Worm (Caenorhabditis elegans): ENCODE data around the gene aman-2.

aman-2 gene

ce11 chrV:11934848-11935247 is 1.8 kb upstream of the aman-2 start, which contains the start of gene F58H1.8:
F58H1.8 (plus strand) TSS chrV:11935148.
- TF ChIP-seq hmg-11 (tag; optimal IDR thresholded peaks at IDR 0.05) (no peak), nhr-28 (tag; optimal IDR thresholded peaks at IDR 0.05) (no peak), unc-62 (GFP tag; optimal IDR thresholded peaks at IDR 0.05) (no peak), ceh-28 (tag; optimal IDR thresholded peaks at IDR 0.05) (no peak), nhr-67 (tag; optimal IDR thresholded peaks at IDR 0.05) (no peak), unc-39 (tag; optimal IDR thresholded peaks at IDR 0.05) (no peak), elt-3 (tag; optimal IDR thresholded peaks at IDR 0.05) (no peak), mml-1 (tag; optimal IDR thresholded peaks at IDR 0.05) (no peak), pha-4 (tag; optimal IDR thresholded peaks at IDR 0.05) (no peak), fkh-2 (tag; optimal IDR thresholded peaks at IDR 0.05) (no peak), ZK546.5 (tag; optimal IDR thresholded peaks at IDR 0.05) (no peak), skn-1 (tag; optimal IDR thresholded peaks at IDR 0.05) (no peak), nhr-23 (tag; optimal IDR thresholded peaks at IDR 0.05) (no peak), nhr-237 (tag; optimal IDR thresholded peaks at IDR 0.05) (no peak), ceh-9 (tag; optimal IDR thresholded peaks at IDR 0.05) (no peak)

- TF ChIP-seq elt-1 (tag; optimal IDR thresholded peaks at IDR 0.05) (no peak), ztf-11 (tag; optimal IDR thresholded peaks at IDR 0.05) (no peak), lsy-12 (tag; optimal IDR thresholded peaks at IDR 0.05) (no peak), unc-62 (GFP tag; optimal IDR thresholded peaks at IDR 0.05) (no peak), nhr-23 (tag; optimal IDR thresholded peaks at IDR 0.05) (no peak), tbx-2 (tag; optimal IDR thresholded peaks at IDR 0.05) (no peak), jun-1 (tag; optimal IDR thresholded peaks at IDR 0.05) (no peak), lin-39 (tag; optimal IDR thresholded peaks at IDR 0.05) (no peak), pha-4 (tag; optimal IDR thresholded peaks at IDR 0.05) (no peak), elt-2 (tag; optimal IDR thresholded peaks at IDR 0.05) (no peak), nhr-43 (tag; optimal IDR thresholded peaks at IDR 0.05; ENCODE audit: poor library complexity, severe bottlenecking) (no peak), ztf-4 (tag; optimal IDR thresholded peaks at IDR 0.05) (no peak)
Measured at ce11 chrV:11929046-11929590, 3.9 kb downstream of the aman-2 start, which contains the start of gene F58H1.2. F58H1.2 (plus strand) TSS chrV:11929096.

- TF ChIP-seq pqm-1 (tag; optimal IDR thresholded peaks at IDR 0.05) = no peak
- TF ChIP-seq mml-1 (tag; optimal IDR thresholded peaks at IDR 0.05) = no peak
- TF ChIP-seq lsy-12 (tag; optimal IDR thresholded peaks at IDR 0.05) = no peak
- TF ChIP-seq unc-62 (GFP tag; optimal IDR thresholded peaks at IDR 0.05) = no peak
- TF ChIP-seq mdl-1 (tag; optimal IDR thresholded peaks at IDR 0.05) = no peak
- TF ChIP-seq skn-1 (tag; optimal IDR thresholded peaks at IDR 0.05) = no peak
- no peak for TF ChIP-seq fkh-10 (GFP tag; optimal IDR thresholded peaks at IDR 0.05)
- TF ChIP-seq ztf-4 (tag; optimal IDR thresholded peaks at IDR 0.05) = no peak
- TF ChIP-seq nhr-12 (tag; optimal IDR thresholded peaks at IDR 0.05) = no peak
Measured at ce11 chrV:11927346-11927745, 5.7 kb downstream of the aman-2 start, which contains the start of gene osm-6. osm-6 (minus strand) TSS chrV:11927446.

ce11 chrV:11921689-11922517 is 11.1 kb downstream of the aman-2 start:
- TF ChIP-seq nfya-1 (tag; optimal IDR thresholded peaks at IDR 0.05; ENCODE audit: insufficient read depth) (peak; percentile 39), jun-1 (tag; optimal IDR thresholded peaks at IDR 0.05) (peak; percentile 7), mdl-1 (tag; optimal IDR thresholded peaks at IDR 0.05) (no peak), ama-1 (optimal IDR thresholded peaks at IDR 0.05) (peak; percentile 61), nhr-25 (tag; optimal IDR thresholded peaks at IDR 0.05) (peak; percentile 53), sea-2 (GFP tag; optimal IDR thresholded peaks at IDR 0.05) (no peak), pqm-1 (tag; optimal IDR thresholded peaks at IDR 0.05) (peak; percentile 4), pha-4 (tag; optimal IDR thresholded peaks at IDR 0.05) (peak; percentile 61), fos-1 (tag; optimal IDR thresholded peaks at IDR 0.05) (no peak), mml-1 (tag; optimal IDR thresholded peaks at IDR 0.05) (peak; percentile 63), ceh-28 (tag; optimal IDR thresholded peaks at IDR 0.05) (peak; percentile 1), ZK546.5 (tag; optimal IDR thresholded peaks at IDR 0.05) (no peak), egl-27 (tag; optimal IDR thresholded peaks at IDR 0.05) (no peak), nhr-12 (tag; optimal IDR thresholded peaks at IDR 0.05) (no peak), elt-2 (tag; optimal IDR thresholded peaks at IDR 0.05) (peak; percentile 59)
